Fruit fly (Drosophila melanogaster) whole organism, embryonic: ENCODE results near the gene f-cup.

Experiments used
- BtbVII ChIP-seq: fragments of 200-800 bp; sonication (Bioruptor generic); optimal IDR thresholded peaks from 3 replicates; lab custom pipeline; 2017; ENCODE audit warnings: missing biosample characterization, mild to moderate bottlenecking, missing genetic modification characterization
- CG11696 ChIP-seq: fragments of 200-800 bp; sonication (Bioruptor generic); IDR thresholded peaks from 2 replicates; pipeline ENCODE4 v1.3.6; 2022; ENCODE audit warnings: missing biosample characterization, missing genetic modification characterization
- CG12071 ChIP-seq: fragments of 200-800 bp; sonication (Bioruptor generic); optimal IDR thresholded peaks from 3 replicates; lab custom pipeline; 2018; ENCODE audit warnings: missing biosample characterization, mild to moderate bottlenecking, missing genetic modification characterization
- CG13624 ChIP-seq: fragments of 200-800 bp; sonication (Bioruptor generic); optimal IDR thresholded peaks from 2 replicates; lab custom pipeline; 2016; ENCODE audit warnings: missing biosample characterization, missing genetic modification characterization
- CG15479 ChIP-seq: fragments of 200-800 bp; sonication (Bioruptor generic); optimal IDR thresholded peaks from 3 replicates; lab custom pipeline; 2019; ENCODE audit warnings: missing biosample characterization, mild to moderate bottlenecking, missing genetic modification characterization, moderate library complexity
- CG16779 ChIP-seq: fragments of 200-800 bp; sonication (Bioruptor generic); IDR thresholded peaks from 2 replicates; pipeline ENCODE4 v1.3.6; 2022; ENCODE audit warnings: missing biosample characterization, missing genetic modification characterization
- CG18262 ChIP-seq: fragments of 200-800 bp; optimal IDR thresholded peaks from 3 replicates; lab custom pipeline; 2019; ENCODE audit warnings: missing biosample characterization, mild to moderate bottlenecking, missing genetic modification characterization, moderate library complexity
- CG2199 ChIP-seq: fragments of 200-800 bp; sonication (Bioruptor generic); IDR thresholded peaks from 3 replicates; pipeline ENCODE4 v1.3.6; 2022; ENCODE audit warnings: missing biosample characterization, missing genetic modification characterization
- CG2202 ChIP-seq: fragments of 200-800 bp; sonication (Bioruptor generic); optimal IDR thresholded peaks from 2 replicates; lab custom pipeline; 2018; ENCODE audit warnings: missing biosample characterization, mild to moderate bottlenecking, missing genetic modification characterization
- CG32532 ChIP-seq: fragments of 200-800 bp; sonication (Bioruptor generic); IDR thresholded peaks from 2 replicates; pipeline ENCODE4 v1.3.6; 2022; ENCODE audit warnings: missing biosample characterization, missing genetic modification characterization
- CG34376 ChIP-seq: fragments of 200-800 bp; sonication (Bioruptor generic); optimal IDR thresholded peaks from 2 replicates; lab custom pipeline; 2018; ENCODE audit warnings: missing biosample characterization, mild to moderate bottlenecking, missing genetic modification characterization
- CG5245 ChIP-seq: fragments of 200-800 bp; sonication (Bioruptor generic); optimal IDR thresholded peaks from 3 replicates; lab custom pipeline; 2016; ENCODE audit warnings: missing biosample characterization, missing genetic modification characterization
- CG6272 ChIP-seq: fragments of 200-800 bp; sonication (Bioruptor generic); IDR thresholded peaks from 2 replicates; pipeline ENCODE4 v1.3.6; 2022; ENCODE audit warnings: missing biosample characterization, missing genetic modification characterization
- CG7963 ChIP-seq: fragments of 200-800 bp; sonication (Bioruptor generic); IDR thresholded peaks from 3 replicates; pipeline ENCODE4 v1.3.6; 2022; ENCODE audit warnings: missing biosample characterization, missing genetic modification characterization; ENCODE audit not compliant: partially characterized antibody
- ERR ChIP-seq: fragments of 200-800 bp; sonication (Bioruptor generic); optimal IDR thresholded peaks from 2 replicates; lab custom pipeline; 2016; ENCODE audit warnings: missing biosample characterization, missing genetic modification characterization
- Ets97D ChIP-seq: fragments of 200-800 bp; sonication (Bioruptor generic); optimal IDR thresholded peaks from 3 replicates; lab custom pipeline; 2016; ENCODE audit warnings: missing biosample characterization, missing genetic modification characterization
- Kr ChIP-seq: fragments of 200-800 bp; sonication (Bioruptor generic); optimal IDR thresholded peaks from 2 replicates; lab custom pipeline; 2017; ENCODE audit warnings: missing biosample characterization, mild to moderate bottlenecking, missing genetic modification characterization
- Lhr ChIP-seq: fragments of 200-800 bp; sonication (Bioruptor generic); optimal IDR thresholded peaks from 3 replicates; lab custom pipeline; 2017; ENCODE audit warnings: mild to moderate bottlenecking, missing biosample characterization, missing genetic modification reagents, missing genetic modification characterization
- NC2β ChIP-seq: fragments of 200-800 bp; sonication (Bioruptor generic); optimal IDR thresholded peaks from 2 replicates; lab custom pipeline; 2016; ENCODE audit warnings: missing biosample characterization, missing genetic modification characterization
- Nf-YB ChIP-seq: fragments of 200-800 bp; sonication (Bioruptor generic); optimal IDR thresholded peaks from 3 replicates; lab custom pipeline; 2019; ENCODE audit warnings: missing biosample characterization, mild to moderate bottlenecking, missing genetic modification characterization, moderate library complexity
- NfI ChIP-seq: fragments of 200-800 bp; sonication (Bioruptor generic); optimal IDR thresholded peaks from 3 replicates; lab custom pipeline; 2018; ENCODE audit warnings: missing biosample characterization, mild to moderate bottlenecking, missing genetic modification characterization, moderate library complexity
- Pdp1 ChIP-seq, 2 experiments: fragments of 200-800 bp; sonication (Bioruptor generic); optimal IDR thresholded peaks; 3 replicates each; lab custom pipeline; 2016; ENCODE audit warnings: missing biosample characterization in 2 of 2, missing genetic modification characterization in 2 of 2, mild to moderate bottlenecking in 1 of 2, moderate library complexity in 1 of 2
- Rx ChIP-seq: fragments of 200-800 bp; sonication (Bioruptor generic); IDR thresholded peaks from 2 replicates; pipeline ENCODE4 v1.3.6; 2022; ENCODE audit warnings: missing biosample characterization, missing genetic modification characterization
- bcd ChIP-seq: fragments of 200-800 bp; sonication (Bioruptor generic); optimal IDR thresholded peaks from 2 replicates; lab custom pipeline; 2017; ENCODE audit warnings: missing biosample characterization, mild to moderate bottlenecking, missing genetic modification characterization
- cg ChIP-seq: fragments of 200-800 bp; sonication (Bioruptor generic); optimal IDR thresholded peaks from 3 replicates; lab custom pipeline; 2019; ENCODE audit warnings: missing biosample characterization, mild to moderate bottlenecking, missing genetic modification characterization, moderate library complexity
- chinmo ChIP-seq: fragments of 200-800 bp; sonication (Bioruptor generic); IDR thresholded peaks from 4 replicates; pipeline ENCODE4 v1.3.6; 2022; ENCODE audit warnings: missing biosample characterization, missing genetic modification characterization; ENCODE audit not compliant: partially characterized antibody
- cwo ChIP-seq: fragments of 200-800 bp; sonication (Bioruptor generic); optimal IDR thresholded peaks from 3 replicates; lab custom pipeline; 2017; ENCODE audit warnings: missing biosample characterization, missing genetic modification characterization, mild to moderate bottlenecking, moderate library complexity, missing genetic modification reagents
- dan ChIP-seq: fragments of 200-800 bp; sonication (Bioruptor generic); IDR thresholded peaks from 2 replicates; pipeline ENCODE4 v1.3.6; 2022; ENCODE audit warnings: missing biosample characterization, missing genetic modification characterization
- dimm ChIP-seq: fragments of 200-800 bp; sonication (Bioruptor generic); IDR thresholded peaks from 2 replicates; pipeline ENCODE4 v1.3.6; 2022; ENCODE audit warnings: missing biosample characterization, missing genetic modification characterization
- fu2 ChIP-seq: fragments of 200-800 bp; sonication (Bioruptor generic); optimal IDR thresholded peaks from 2 replicates; lab custom pipeline; 2016; ENCODE audit warnings: missing biosample characterization, missing genetic modification characterization
- gro ChIP-seq: fragments of 200-800 bp; sonication (Bioruptor generic); optimal IDR thresholded peaks from 2 replicates; lab custom pipeline; 2016; ENCODE audit warnings: missing biosample characterization, missing genetic modification characterization
- nerfin-1 ChIP-seq: fragments of 200-800 bp; sonication (Bioruptor generic); optimal IDR thresholded peaks from 3 replicates; lab custom pipeline; 2019; ENCODE audit warnings: missing biosample characterization, mild to moderate bottlenecking, missing genetic modification characterization, moderate library complexity
- nerfin-2 ChIP-seq: fragments of 200-800 bp; sonication (Bioruptor generic); IDR thresholded peaks from 2 replicates; pipeline ENCODE4 v1.3.6; 2022; ENCODE audit warnings: missing biosample characterization, missing genetic modification characterization; ENCODE audit not compliant: partially characterized antibody
- nmo ChIP-seq: fragments of 200-800 bp; sonication (Bioruptor generic); optimal IDR thresholded peaks from 2 replicates; lab custom pipeline; 2018; ENCODE audit warnings: missing biosample characterization, mild to moderate bottlenecking, missing genetic modification characterization, moderate library complexity
- nom ChIP-seq: fragments of 200-800 bp; sonication (Bioruptor generic); optimal IDR thresholded peaks from 2 replicates; lab custom pipeline; 2017; ENCODE audit warnings: missing biosample characterization, missing genetic modification characterization, mild to moderate bottlenecking, moderate library complexity, missing genetic modification reagents
- p53 ChIP-seq: fragments of 200-800 bp; sonication (Bioruptor generic); optimal IDR thresholded peaks from 2 replicates; lab custom pipeline; 2016; ENCODE audit warnings: missing biosample characterization, missing genetic modification characterization
- prd ChIP-seq, 3 experiments: fragments of >200 bp in 2 of 3; fragments of 200-800 bp in 1 of 3; sonication (Bioruptor generic) in 1 of 3; optimal IDR thresholded peaks in 2 of 3; IDR thresholded peaks in 1 of 3; 2 replicates in 2 of 3; 3 replicates in 1 of 3; pipeline versions ENCODE4 v1.3.6 to Lab custom; 2017 to 2022; ENCODE audit warnings: missing biosample characterization in 1 of 3, missing genetic modification characterization in 1 of 3
- psq ChIP-seq: fragments of 200-800 bp; sonication (Bioruptor generic); optimal IDR thresholded peaks from 2 replicates; lab custom pipeline; 2017; ENCODE audit warnings: missing biosample characterization, missing genetic modification characterization
- sd ChIP-seq: fragments of 200-800 bp; sonication (Bioruptor generic); optimal IDR thresholded peaks from 3 replicates; lab custom pipeline; 2018; ENCODE audit warnings: missing biosample characterization, mild to moderate bottlenecking, missing genetic modification characterization, moderate library complexity
- sqz ChIP-seq: fragments of 200-800 bp; sonication (Bioruptor generic); optimal IDR thresholded peaks from 3 replicates; lab custom pipeline; 2018; ENCODE audit warnings: missing biosample characterization, mild to moderate bottlenecking, missing genetic modification characterization
- tin ChIP-seq: fragments of 200-800 bp; sonication (Bioruptor generic); optimal IDR thresholded peaks from 3 replicates; lab custom pipeline; 2016; ENCODE audit warnings: missing biosample characterization, missing genetic modification characterization
- tx ChIP-seq: fragments of 200-800 bp; sonication (Bioruptor generic); optimal IDR thresholded peaks from 2 replicates; lab custom pipeline; 2016; ENCODE audit warnings: missing biosample characterization, missing genetic modification characterization
- unc-4 ChIP-seq: fragments of 200-800 bp; sonication (Bioruptor generic); IDR thresholded peaks from 2 replicates; pipeline ENCODE4 v1.3.6; 2022; ENCODE audit warnings: missing biosample characterization, missing genetic modification characterization; ENCODE audit not compliant: partially characterized antibody

f-cup gene

dm6 chr3R:13686371-13687211 is 14.0 kb downstream of the f-cup start, which contains the start of gene omd (continued):
- TF ChIP-seq bcd (peak; percentile 70), CG12071 (no peak)

dm6 chr3R:13685969-13686368 is 14.7 kb downstream of the f-cup start:
- TF ChIP-seq chinmo (GFP tag; lab: Robert Waterston, UW) (0 out of 4 replicates have a peak, but pooled peaks have one; percentile 35), CG13624 (GFP tag; lab: Kevin White, UChicago) (no peak), prd (optimal IDR thresholded peaks at IDR 0.05; lab: Kevin White, UChicago) (no peak), prd (GFP tag; IDR thresholded peaks at IDR 0.05; lab: Robert Waterston, UW) (no peak), Pdp1 (GFP tag; optimal IDR thresholded peaks at IDR 0.05; lab: Kevin White, UChicago) (peak in 1 of 2 experiments; percentile 97), cwo (GFP tag; lab: Kevin White, UChicago) (peak; percentile 43), CG2199 (0 out of 3 replicates have a peak, but pooled peaks have one; percentile 14)

dm6 chr3R:13684569-13685402 is 15.9 kb downstream of the f-cup start:
- TF ChIP-seq nmo (no peak), Kr (GFP tag; lab: Kevin White, UChicago) (no peak), nom (GFP tag; lab: Kevin White, UChicago) (no peak), Lhr (GFP tag; lab: Kevin White, UChicago) (no peak), p53 (GFP tag; lab: Kevin White, UChicago) (peak; percentile 52), CG32532 (GFP tag; lab: Robert Waterston, UW) (no peak), CG15479 (GFP tag; lab: Kevin White, UChicago) (peak; percentile 93), CG11696 (GFP tag; lab: Robert Waterston, UW) (no peak), Nf-YB (GFP tag; lab: Kevin White, UChicago) (no peak), tin (GFP tag; lab: Kevin White, UChicago) (no peak), CG5245 (no peak), unc-4 (no peak), psq (GFP tag; lab: Kevin White, UChicago) (peak; percentile 87), dimm (GFP tag; lab: Robert Waterston, UW) (no peak), tx (GFP tag; lab: Kevin White, UChicago) (no peak), ERR (GFP tag; lab: Kevin White, UChicago) (no peak), BtbVII (GFP tag; lab: Kevin White, UChicago) (no peak), dan (GFP tag; lab: Robert Waterston, UW) (no peak), chinmo (GFP tag; lab: Robert Waterston, UW) (no peak), sd (no peak), sqz (GFP tag; lab: Kevin White, UChicago) (no peak), CG2202 (tag; lab: Kevin White, UChicago) (no peak), cg (GFP tag; lab: Kevin White, UChicago) (peak; percentile 73), CG34376 (GFP tag; lab: Kevin White, UChicago) (peak; percentile 13), nerfin-1 (peak; percentile 92), CG16779 (GFP tag; lab: Robert Waterston, UW) (no peak), fu2 (GFP tag; lab: Kevin White, UChicago) (no peak), CG7963 (GFP tag; lab: Robert Waterston, UW) (no peak), nerfin-2 (GFP tag; lab: Robert Waterston, UW) (no peak), Ets97D (GFP tag; lab: Kevin White, UChicago) (no peak), CG18262 (tag; lab: Kevin White, UChicago) (no peak), Rx (no peak), NfI (GFP tag; lab: Kevin White, UChicago) (no peak), gro (no peak), CG6272 (GFP tag; lab: Robert Waterston, UW) (no peak), NC2β (GFP tag; lab: Kevin White, UChicago) (no peak)
